Worm (Caenorhabditis elegans) whole organism, young adult: ENCODE measurements around the gene Y61A9LA.12.
"Not testable (repeated sequence)": the region's sequence is repeated elsewhere in the genome, so short reads cannot be mapped to it uniquely, and the experiment has no call there.

Experiments
- D2030.7 ChIP-seq: fragments of 200-800 bp; sonication (Bioruptor generic); IDR thresholded peaks from 2 replicates; pipeline ENCODE4 v1.3.6; 2022; ENCODE audit warnings: missing genetic modification reagents, missing genetic modification characterization, missing compliant biosample characterization
- F10E7.11 ChIP-seq: sonication (generic microtip); optimal IDR thresholded peaks from 2 replicates; lab custom pipeline; 2017; ENCODE audit warnings: mild to moderate bottlenecking, missing genetic modification characterization, moderate library complexity, missing compliant biosample characterization
- F23B12.7 ChIP-seq: sonication (generic microtip); optimal IDR thresholded peaks from 2 replicates; lab custom pipeline; 2017; ENCODE audit warnings: missing genetic modification characterization, mild to moderate bottlenecking, missing compliant biosample characterization, antibody characterized with exemption, moderate library complexity; ENCODE audit not compliant: insufficient read depth
- F49E8.2 ChIP-seq: sonication (generic microtip); optimal IDR thresholded peaks from 3 replicates; lab custom pipeline; 2017; ENCODE audit warnings: missing genetic modification characterization, mild to moderate bottlenecking, missing compliant biosample characterization, antibody characterized with exemption, moderate library complexity; ENCODE audit not compliant: insufficient read depth
- K11D2.4 ChIP-seq: fragments of 200-800 bp; sonication (Bioruptor generic); IDR thresholded peaks from 2 replicates; pipeline ENCODE4 v1.3.6; 2022; ENCODE audit warnings: missing genetic modification reagents, missing genetic modification characterization, missing compliant biosample characterization
- Y53G8AR.9 ChIP-seq: fragments of 200-800 bp; sonication (Bioruptor generic); conservative IDR thresholded peaks from 2 replicates; pipeline ENCODE4 v1.3.6; 2022; ENCODE audit warnings: missing genetic modification reagents, missing genetic modification characterization, missing compliant biosample characterization
- Y56A3A.18 ChIP-seq: fragments of 200-800 bp; sonication (Bioruptor generic); IDR thresholded peaks from 2 replicates; pipeline ENCODE4 v1.3.6; 2022; ENCODE audit warnings: missing genetic modification reagents, missing genetic modification characterization, missing compliant biosample characterization
- bed-2 ChIP-seq: fragments of 200-800 bp; sonication (Bioruptor generic); IDR thresholded peaks from 2 replicates; pipeline ENCODE4 v1.3.6; 2022; ENCODE audit warnings: missing genetic modification reagents, missing genetic modification characterization, missing compliant biosample characterization
- ceh-27 ChIP-seq: fragments of 200-800 bp; sonication (Bioruptor generic); optimal IDR thresholded peaks from 2 replicates; lab custom pipeline; 2018; ENCODE audit warnings: mild to moderate bottlenecking, missing genetic modification characterization, moderate library complexity, missing compliant biosample characterization
- ceh-91 ChIP-seq: fragments of 200-800 bp; sonication (Bioruptor generic); IDR thresholded peaks from 2 replicates; pipeline ENCODE4 v1.3.6; 2022; ENCODE audit warnings: missing genetic modification reagents, missing genetic modification characterization, missing compliant biosample characterization
- egl-18 ChIP-seq: fragments of 200-800 bp; sonication (Bioruptor generic); IDR thresholded peaks from 2 replicates; pipeline ENCODE4 v1.3.6; 2022; ENCODE audit warnings: missing genetic modification reagents, missing genetic modification characterization, missing compliant biosample characterization
- egl-44 ChIP-seq: fragments of 200-800 bp; sonication (Bioruptor generic); IDR thresholded peaks from 2 replicates; pipeline ENCODE4 v1.3.6; 2022; ENCODE audit warnings: missing genetic modification reagents, missing genetic modification characterization, missing compliant biosample characterization
- ekl-4 ChIP-seq: fragments of 200-800 bp; sonication (Bioruptor generic); IDR thresholded peaks from 2 replicates; pipeline ENCODE4 v1.3.6; 2022; ENCODE audit warnings: missing genetic modification reagents, missing genetic modification characterization, missing compliant biosample characterization
- hlh-26 ChIP-seq: fragments of 200-800 bp; sonication (Bioruptor generic); conservative IDR thresholded peaks from 2 replicates; pipeline ENCODE4 v1.3.6; 2022; ENCODE audit warnings: missing genetic modification reagents, missing genetic modification characterization, missing compliant biosample characterization
- lin-54 ChIP-seq: fragments of 200-800 bp; sonication (Bioruptor generic); optimal IDR thresholded peaks from 2 replicates; lab custom pipeline; 2018; ENCODE audit warnings: mild to moderate bottlenecking, missing genetic modification characterization, missing compliant biosample characterization
- madf-10 ChIP-seq: sonication (generic microtip); optimal IDR thresholded peaks from 2 replicates; lab custom pipeline; 2016; ENCODE audit warnings: mild to moderate bottlenecking, missing genetic modification characterization, missing compliant biosample characterization
- madf-8 ChIP-seq: fragments of 200-800 bp; sonication (Bioruptor generic); conservative IDR thresholded peaks from 2 replicates; pipeline ENCODE4 v1.3.6; 2022; ENCODE audit warnings: missing genetic modification reagents, missing genetic modification characterization, missing compliant biosample characterization
- mel-28 ChIP-seq: sonication (generic microtip); optimal IDR thresholded peaks from 2 replicates; lab custom pipeline; 2016; ENCODE audit warnings: borderline replicate concordance, mild to moderate bottlenecking, missing genetic modification characterization, missing compliant biosample characterization
- nfya-2 ChIP-seq: fragments of 200-800 bp; sonication (Bioruptor generic); IDR thresholded peaks from 2 replicates; pipeline ENCODE4 v1.3.6; 2022; ENCODE audit warnings: missing genetic modification reagents, missing genetic modification characterization, missing compliant biosample characterization
- nfyb-1 ChIP-seq: fragments of 200-800 bp; sonication (Bioruptor generic); IDR thresholded peaks from 2 replicates; pipeline ENCODE4 v1.3.6; 2022; ENCODE audit warnings: missing genetic modification reagents, missing genetic modification characterization, missing compliant biosample characterization
- pbrm-1 ChIP-seq: fragments of 200-800 bp; sonication (Bioruptor generic); IDR thresholded peaks from 2 replicates; pipeline ENCODE4 v1.3.6; 2022; ENCODE audit warnings: missing genetic modification reagents, missing genetic modification characterization, missing compliant biosample characterization
- rcor-1 ChIP-seq: fragments of 200-800 bp; sonication (Bioruptor generic); IDR thresholded peaks from 2 replicates; pipeline ENCODE4 v1.3.6; 2022; ENCODE audit warnings: missing genetic modification reagents, missing genetic modification characterization, missing compliant biosample characterization
- snpc-3.4 ChIP-seq: sonication (generic microtip); optimal IDR thresholded peaks from 2 replicates; lab custom pipeline; 2017; ENCODE audit warnings: missing genetic modification characterization, mild to moderate bottlenecking, missing compliant biosample characterization, antibody characterized with exemption, moderate library complexity, missing genotype, missing genetic modification reagents
- unc-62 ChIP-seq: fragments of 150-350 bp; optimal IDR thresholded peaks from 2 replicates; lab custom pipeline; 2014; ENCODE audit warnings: missing biosample characterization, missing genetic modification reagents, missing genetic modification characterization
- ztf-26 ChIP-seq: sonication (generic microtip); optimal IDR thresholded peaks from 2 replicates; lab custom pipeline; 2017; ENCODE audit warnings: missing genetic modification characterization, missing compliant biosample characterization

The Y61A9LA.12 gene

ce11 chrV:4553572-4553971 lies at the start of gene Y61A9LA.12:
TSS of gene Y61A9LA.12 (plus strand) at chrV:4553872.
- not testable (repeated sequence) for TF ChIP-seq F10E7.11 (tag; lab: Kevin White, UChicago); hlh-26 (GFP tag; lab: Robert Waterston, UW); mel-28 (tag; lab: Kevin White, UChicago)

DNA sequence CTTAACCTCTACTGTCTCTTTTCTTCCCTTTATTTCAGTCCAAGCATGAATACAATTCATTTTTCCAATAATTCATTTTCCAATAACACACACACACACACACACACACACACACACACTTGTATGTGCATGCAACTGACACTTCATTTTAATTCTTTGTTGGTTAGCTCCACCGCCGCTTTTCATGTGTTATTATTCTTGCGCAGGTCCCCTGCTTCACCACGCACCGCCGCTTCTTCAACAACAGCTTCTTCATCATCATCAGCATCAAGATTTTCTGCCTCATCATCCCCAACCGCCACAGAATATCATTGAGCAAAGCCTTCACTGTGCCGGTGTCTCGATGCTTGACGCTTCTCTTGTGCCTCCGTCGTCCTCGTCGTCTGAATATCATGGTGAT lies 49.2 kb upstream of the Y61A9LA.12 start:
- TF ChIP-seq pbrm-1 (GFP tag; lab: Robert Waterston, UW) (0 out of 2 replicates have a peak, but pooled peaks have one; percentile 29), nfyb-1 (GFP tag; lab: Robert Waterston, UW) (0 out of 2 replicates have a peak, but pooled peaks have one; percentile 38), egl-44 (GFP tag; lab: Robert Waterston, UW) (no peak), madf-8 (GFP tag; lab: Robert Waterston, UW) (no peak)

- no peak for TF ChIP-seq D2030.7 (GFP tag; lab: Robert Waterston, UW)
- TF ChIP-seq ekl-4 (GFP tag; lab: Robert Waterston, UW): no peak
- no peak for TF ChIP-seq madf-10 (tag; lab: Kevin White, UChicago)
- no peak for TF ChIP-seq F49E8.2 (tag; lab: Kevin White, UChicago)
Measured at ce11 chrV:4505000-4505399, 48.7 kb upstream of the Y61A9LA.12 start.

DNA sequence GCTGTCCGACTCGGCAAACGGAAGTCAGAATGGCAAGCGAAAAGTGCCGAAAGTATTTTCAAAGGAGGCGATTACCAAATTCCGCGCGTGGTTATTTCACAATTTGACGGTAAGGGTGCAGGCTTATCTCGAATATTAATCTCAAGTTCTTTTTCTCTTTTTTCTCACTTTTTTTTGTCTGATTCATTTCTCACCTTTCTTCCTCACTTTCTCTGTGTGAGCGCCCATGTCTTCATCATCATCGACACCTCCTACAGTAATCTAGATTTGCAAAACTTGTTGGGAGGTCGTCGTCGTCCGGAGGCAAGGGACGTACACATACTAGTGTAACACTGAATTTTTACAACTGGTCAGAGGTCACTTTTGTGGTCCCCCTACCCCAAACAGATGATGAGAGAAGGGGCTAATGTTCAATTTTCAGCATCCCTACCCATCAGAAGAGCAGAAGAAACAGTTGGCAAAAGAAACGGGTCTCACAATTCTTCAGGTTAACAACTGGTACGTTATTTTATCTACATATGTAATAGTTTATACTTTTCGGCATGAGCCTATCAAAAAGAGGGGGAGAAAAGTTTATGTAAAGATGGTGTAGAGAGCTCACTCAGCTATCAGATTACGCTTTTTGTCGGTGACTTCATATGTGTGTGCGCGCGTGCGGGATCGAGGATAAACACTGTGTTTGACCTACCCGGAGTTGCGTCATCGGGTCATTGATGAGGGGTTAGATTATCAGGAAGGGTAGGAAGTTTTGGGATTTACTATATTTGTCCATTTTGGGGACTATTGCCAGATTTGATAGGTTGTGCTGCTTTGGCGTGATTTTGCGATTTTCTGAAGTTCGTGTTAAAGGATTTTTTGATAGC lies 48.0 kb upstream of the Y61A9LA.12 start:
- TF ChIP-seq unc-62 (GFP tag; lab: Kevin White, UChicago): peak; percentile 47
- TF ChIP-seq ceh-27 (GFP tag; lab: Kevin White, UChicago): no peak
- no peak for TF ChIP-seq ztf-26 (tag; lab: Kevin White, UChicago)
- no peak for TF ChIP-seq nfya-2 (GFP tag; lab: Robert Waterston, UW)
- TF ChIP-seq egl-18: no peak
- TF ChIP-seq, all 124 proteins: peak for 1

- TF ChIP-seq Y53G8AR.9 (GFP tag; lab: Robert Waterston, UW) (no peak), Y56A3A.18 (GFP tag; lab: Robert Waterston, UW) (no peak), bed-2 (GFP tag; lab: Robert Waterston, UW) (no peak), nfya-2 (GFP tag; lab: Robert Waterston, UW) (no peak), ceh-91 (GFP tag; lab: Robert Waterston, UW) (no peak), unc-62 (GFP tag; lab: Kevin White, UChicago) (peak; percentile 82)
Measured at ce11 chrV:4506681-4507080, 47.0 kb upstream of the Y61A9LA.12 start.

- TF ChIP-seq F23B12.7 (tag; lab: Kevin White, UChicago) (no peak), egl-18 (0 out of 2 replicates have a peak, but pooled peaks have one; percentile 6), rcor-1 (no peak), lin-54 (GFP tag; lab: Kevin White, UChicago) (no peak), snpc-3.4 (no peak), K11D2.4 (GFP tag; lab: Robert Waterston, UW) (0 out of 2 replicates have a peak, but pooled peaks have one; percentile 28), unc-62 (GFP tag; lab: Kevin White, UChicago) (peak; percentile 17)
Measured at ce11 chrV:4507129-4507528, 46.5 kb upstream of the Y61A9LA.12 start.
